Fruit fly (Drosophila melanogaster): ENCODE measurements around the gene CG14453.

The CG14453 gene

DNA sequence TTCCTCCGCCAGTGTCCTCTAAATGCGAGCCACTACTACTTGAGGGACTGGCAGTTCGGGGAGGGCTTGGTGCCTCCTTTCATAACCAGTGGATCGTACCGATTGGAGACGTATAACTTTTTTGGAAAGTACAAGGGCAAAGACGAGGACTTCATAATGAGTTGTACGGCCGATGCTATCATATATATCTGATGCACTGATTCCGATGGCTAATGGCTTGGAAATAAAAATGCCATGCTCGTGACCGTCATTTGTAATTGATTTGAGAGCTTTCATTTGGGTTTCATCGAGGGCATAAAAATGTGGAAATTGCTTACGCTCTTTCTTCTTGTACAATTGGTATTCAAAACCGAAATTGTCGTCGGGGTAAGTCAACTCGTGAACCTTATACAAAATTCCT, 44.8 kb upstream of the CG14453 start, which contains the start of gene CG33771:
CG33771 (plus strand) TSS at position 301 of the 400 bp plus-strand sequence.
- TF ChIP-seq pad (GFP tag; optimal IDR thresholded peaks at IDR 0.05) (no peak), Clk (GFP tag; optimal IDR thresholded peaks at IDR 0.05) (no peak), Crg-1 (GFP tag; optimal IDR thresholded peaks at IDR 0.05) (no peak)

- TF ChIP-seq CG14711 (tag; optimal IDR thresholded peaks at IDR 0.05): no peak
- no peak for TF ChIP-seq CG33017 (tag; optimal IDR thresholded peaks at IDR 0.05)
- no peak for TF ChIP-seq ovo (GFP tag; optimal IDR thresholded peaks at IDR 0.05)
- no peak for TF ChIP-seq cnc (optimal IDR thresholded peaks at IDR 0.05)
- TF ChIP-seq Clk (GFP tag; optimal IDR thresholded peaks at IDR 0.05): no peak
- TF ChIP-seq Mnt (GFP tag; optimal IDR thresholded peaks at IDR 0.05): no peak
- no peak for TF ChIP-seq Crg-1 (GFP tag; optimal IDR thresholded peaks at IDR 0.05)
- TF ChIP-seq CG12768 (GFP tag; optimal IDR thresholded peaks at IDR 0.05): no peak
- no peak for TF ChIP-seq toe (GFP tag; optimal IDR thresholded peaks at IDR 0.05)
These were observed 41.5 kb upstream of the CG14453 start, which contains the start of gene CG33772 for dm6 chr3L:22652425-22652824. Gene CG33772, minus strand, starts transcription at chr3L:22652525.

DNA sequence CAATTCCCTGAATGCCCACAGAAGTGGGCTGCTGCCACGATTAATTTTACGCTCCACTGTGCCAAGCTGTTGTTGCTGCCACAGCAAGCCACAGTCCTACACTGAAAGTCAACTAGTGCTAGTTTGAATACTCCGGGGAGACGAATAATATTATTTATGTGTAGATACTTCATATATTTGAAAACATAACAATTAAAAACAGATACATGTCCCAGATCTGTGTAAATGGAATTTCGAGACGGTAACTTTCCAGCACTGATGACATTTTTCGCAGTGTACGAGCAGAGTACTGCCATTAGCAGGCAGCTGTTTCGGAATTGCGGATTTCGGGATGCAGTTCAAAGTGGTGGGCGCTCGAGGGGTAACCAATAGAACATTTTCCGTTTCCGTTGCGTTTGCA, 28.8 kb upstream of the CG14453 start:
- TF ChIP-seq tj (GFP tag; optimal IDR thresholded peaks at IDR 0.05): no peak
- TF ChIP-seq CG7101 (tag; optimal IDR thresholded peaks at IDR 0.05): no peak
- TF ChIP-seq bab1 (GFP tag; optimal IDR thresholded peaks at IDR 0.05): no peak
- no peak for TF ChIP-seq CG7045 (GFP tag; optimal IDR thresholded peaks at IDR 0.05)
- TF ChIP-seq CG5204 (GFP tag; optimal IDR thresholded peaks at IDR 0.05): no peak
- no peak for TF ChIP-seq CG1620 (GFP tag; optimal IDR thresholded peaks at IDR 0.05)
- no peak for TF ChIP-seq toe (GFP tag; optimal IDR thresholded peaks at IDR 0.05)
- no peak for TF ChIP-seq CG14711 (tag; optimal IDR thresholded peaks at IDR 0.05)
- no peak for TF ChIP-seq kay (GFP tag; ENCODE audit: borderline replicate concordance)
- no peak for TF ChIP-seq CG11617 (GFP tag; optimal IDR thresholded peaks at IDR 0.05)
- TF ChIP-seq ovo (GFP tag; optimal IDR thresholded peaks at IDR 0.05): no peak
- TF ChIP-seq pad (GFP tag; optimal IDR thresholded peaks at IDR 0.05): no peak
- no peak for TF ChIP-seq cic (GFP tag; optimal IDR thresholded peaks at IDR 0.05)
- TF ChIP-seq CG33017 (tag; optimal IDR thresholded peaks at IDR 0.05): no peak
- TF ChIP-seq CG12768 (GFP tag; optimal IDR thresholded peaks at IDR 0.05): no peak
- no peak for TF ChIP-seq Mnt (GFP tag; optimal IDR thresholded peaks at IDR 0.05)
- no peak for TF ChIP-seq Clk (GFP tag; optimal IDR thresholded peaks at IDR 0.05)
- TF ChIP-seq Hr96 (GFP tag; optimal IDR thresholded peaks at IDR 0.05): no peak

- TF ChIP-seq ovo (GFP tag; optimal IDR thresholded peaks at IDR 0.05) (no peak), Clk (GFP tag; optimal IDR thresholded peaks at IDR 0.05) (no peak), cnc (optimal IDR thresholded peaks at IDR 0.05) (no peak), Mnt (GFP tag; optimal IDR thresholded peaks at IDR 0.05) (no peak), toe (GFP tag; optimal IDR thresholded peaks at IDR 0.05) (no peak), bab1 (GFP tag; optimal IDR thresholded peaks at IDR 0.05) (no peak), CG33017 (tag; optimal IDR thresholded peaks at IDR 0.05) (no peak), CG14711 (tag; optimal IDR thresholded peaks at IDR 0.05) (no peak), CG12768 (GFP tag; optimal IDR thresholded peaks at IDR 0.05) (no peak), cic (GFP tag; optimal IDR thresholded peaks at IDR 0.05) (no peak), CG11617 (GFP tag; optimal IDR thresholded peaks at IDR 0.05) (no peak), tj (GFP tag; optimal IDR thresholded peaks at IDR 0.05) (no peak), CG1620 (GFP tag; optimal IDR thresholded peaks at IDR 0.05) (no peak), Crg-1 (GFP tag; optimal IDR thresholded peaks at IDR 0.05) (no peak), kay (GFP tag; ENCODE audit: borderline replicate concordance) (no peak), Hr96 (GFP tag; optimal IDR thresholded peaks at IDR 0.05) (no peak), CG7101 (tag; optimal IDR thresholded peaks at IDR 0.05) (no peak), CG7045 (GFP tag; optimal IDR thresholded peaks at IDR 0.05) (no peak)
These were observed 24.4 kb upstream of the CG14453 start, which contains the start of gene Jhbp6 for dm6 chr3L:22669275-22670006. Gene Jhbp6, plus strand, starts transcription at chr3L:22669956.

DNA sequence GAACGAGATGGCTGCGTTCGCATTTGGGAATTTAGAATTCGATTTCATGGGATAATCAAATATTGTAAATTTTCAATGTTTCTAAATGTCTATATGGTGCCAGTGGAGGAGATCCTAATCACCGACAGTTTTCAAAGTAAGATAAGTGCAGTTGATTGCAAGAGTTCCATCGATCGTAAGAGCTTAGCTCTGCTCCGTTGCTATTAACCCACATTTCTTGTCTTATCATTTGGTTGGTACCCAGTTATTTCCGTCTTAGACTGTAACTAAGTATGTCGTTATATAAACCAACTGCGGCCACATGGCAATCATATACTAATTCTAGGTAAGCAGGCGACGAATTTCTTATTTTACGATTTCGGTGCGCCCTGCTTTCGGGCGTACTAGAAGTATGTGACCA, 23.7 kb upstream of the CG14453 start:
- no peak for TF ChIP-seq CG11617 (GFP tag; optimal IDR thresholded peaks at IDR 0.05)
- no peak for TF ChIP-seq Clk (GFP tag; optimal IDR thresholded peaks at IDR 0.05)
- no peak for TF ChIP-seq pad (GFP tag; optimal IDR thresholded peaks at IDR 0.05)
- no peak for TF ChIP-seq kay (GFP tag; ENCODE audit: borderline replicate concordance)
- TF ChIP-seq cnc (optimal IDR thresholded peaks at IDR 0.05): no peak
- TF ChIP-seq tj (GFP tag; optimal IDR thresholded peaks at IDR 0.05): no peak
- no peak for TF ChIP-seq CG33017 (tag; optimal IDR thresholded peaks at IDR 0.05)
- TF ChIP-seq Hr96 (GFP tag; optimal IDR thresholded peaks at IDR 0.05): no peak
- TF ChIP-seq CG5204 (GFP tag; optimal IDR thresholded peaks at IDR 0.05): no peak
- TF ChIP-seq CG14711 (tag; optimal IDR thresholded peaks at IDR 0.05): no peak
- no peak for TF ChIP-seq CG12768 (GFP tag; optimal IDR thresholded peaks at IDR 0.05)
- no peak for TF ChIP-seq CG1620 (GFP tag; optimal IDR thresholded peaks at IDR 0.05)
- no peak for TF ChIP-seq ovo (GFP tag; optimal IDR thresholded peaks at IDR 0.05)
- TF ChIP-seq Mnt (GFP tag; optimal IDR thresholded peaks at IDR 0.05): no peak
- no peak for TF ChIP-seq CG7045 (GFP tag; optimal IDR thresholded peaks at IDR 0.05)
- no peak for TF ChIP-seq Crg-1 (GFP tag; optimal IDR thresholded peaks at IDR 0.05)
- TF ChIP-seq bab1 (GFP tag; optimal IDR thresholded peaks at IDR 0.05): no peak
- no peak for TF ChIP-seq toe (GFP tag; optimal IDR thresholded peaks at IDR 0.05)

- no peak for TF ChIP-seq ovo (GFP tag; optimal IDR thresholded peaks at IDR 0.05)
- TF ChIP-seq kay (GFP tag; ENCODE audit: borderline replicate concordance): no peak
- TF ChIP-seq cnc (optimal IDR thresholded peaks at IDR 0.05): no peak
- TF ChIP-seq CG11617 (GFP tag; optimal IDR thresholded peaks at IDR 0.05): no peak
- TF ChIP-seq tj (GFP tag; optimal IDR thresholded peaks at IDR 0.05): no peak
- TF ChIP-seq toe (GFP tag; optimal IDR thresholded peaks at IDR 0.05): no peak
- TF ChIP-seq CG12768 (GFP tag; optimal IDR thresholded peaks at IDR 0.05): no peak
- no peak for TF ChIP-seq CG7045 (GFP tag; optimal IDR thresholded peaks at IDR 0.05)
- no peak for TF ChIP-seq CG14711 (tag; optimal IDR thresholded peaks at IDR 0.05)
- no peak for TF ChIP-seq pad (GFP tag; optimal IDR thresholded peaks at IDR 0.05)
- TF ChIP-seq CG33017 (tag; optimal IDR thresholded peaks at IDR 0.05): no peak
- no peak for TF ChIP-seq bab1 (GFP tag; optimal IDR thresholded peaks at IDR 0.05)
- no peak for TF ChIP-seq Crg-1 (GFP tag; optimal IDR thresholded peaks at IDR 0.05)
- no peak for TF ChIP-seq Clk (GFP tag; optimal IDR thresholded peaks at IDR 0.05)
- TF ChIP-seq Mnt (GFP tag; optimal IDR thresholded peaks at IDR 0.05): no peak
- TF ChIP-seq CG1620 (GFP tag; optimal IDR thresholded peaks at IDR 0.05): no peak
- TF ChIP-seq CG5204 (GFP tag; optimal IDR thresholded peaks at IDR 0.05): no peak
These were observed 22.1 kb upstream of the CG14453 start for dm6 chr3L:22671699-22672276.

Data from whole organism, adult.